Fruit fly (Drosophila melanogaster) whole organism, embryonic: ENCODE data around the gene CG15353.

Experiments used
- Blimp-1 ChIP-seq: fragments of 200-800 bp; sonication (Bioruptor generic); optimal IDR thresholded peaks from 3 replicates; lab custom pipeline; 2018; ENCODE audit warnings: missing biosample characterization, missing genetic modification characterization, mild to moderate bottlenecking, moderate library complexity, missing genetic modification reagents
- CG10366 ChIP-seq: fragments of 200-800 bp; sonication (Bioruptor generic); IDR thresholded peaks from 2 replicates; pipeline ENCODE4 v1.3.6; 2022; ENCODE audit warnings: missing biosample characterization, missing genetic modification characterization
- CG10431 ChIP-seq: fragments of 200-800 bp; sonication (Bioruptor generic); optimal IDR thresholded peaks from 3 replicates; lab custom pipeline; 2018; ENCODE audit warnings: missing biosample characterization, mild to moderate bottlenecking, missing genetic modification characterization
- CG10654 ChIP-seq: fragments of 200-800 bp; sonication (Bioruptor generic); optimal IDR thresholded peaks from 2 replicates; lab custom pipeline; 2016; ENCODE audit warnings: missing biosample characterization, missing genetic modification characterization
- CG11093 ChIP-seq: fragments of 200-800 bp; sonication (Bioruptor generic); IDR thresholded peaks from 3 replicates; pipeline ENCODE4 v1.3.6; 2022; ENCODE audit warnings: missing biosample characterization, missing genetic modification characterization
- CG12219 ChIP-seq: fragments of 200-800 bp; sonication (Bioruptor generic); optimal IDR thresholded peaks from 3 replicates; lab custom pipeline; 2018; ENCODE audit warnings: missing biosample characterization, mild to moderate bottlenecking, missing genetic modification characterization
- CG12391 ChIP-seq: fragments of 200-800 bp; sonication (Bioruptor generic); optimal IDR thresholded peaks from 3 replicates; lab custom pipeline; 2018; ENCODE audit warnings: missing biosample characterization, mild to moderate bottlenecking, missing genetic modification characterization, moderate library complexity
- CG13624 ChIP-seq: fragments of 200-800 bp; sonication (Bioruptor generic); optimal IDR thresholded peaks from 2 replicates; lab custom pipeline; 2016; ENCODE audit warnings: missing biosample characterization, missing genetic modification characterization
- CG13775 ChIP-seq: fragments of 200-800 bp; sonication (Bioruptor generic); optimal IDR thresholded peaks from 3 replicates; lab custom pipeline; 2017; ENCODE audit warnings: missing biosample characterization, mild to moderate bottlenecking, missing genetic modification characterization
- CG2116 ChIP-seq: fragments of 200-800 bp; sonication (Bioruptor generic); optimal IDR thresholded peaks from 3 replicates; lab custom pipeline; 2018; ENCODE audit warnings: missing biosample characterization, mild to moderate bottlenecking, missing genetic modification characterization
- CG34376 ChIP-seq: fragments of 200-800 bp; sonication (Bioruptor generic); optimal IDR thresholded peaks from 2 replicates; lab custom pipeline; 2018; ENCODE audit warnings: missing biosample characterization, mild to moderate bottlenecking, missing genetic modification characterization
- CG4707 ChIP-seq: fragments of 200-800 bp; sonication (Bioruptor generic); optimal IDR thresholded peaks from 2 replicates; lab custom pipeline; 2018; ENCODE audit warnings: missing biosample characterization, mild to moderate bottlenecking, missing genetic modification characterization, moderate library complexity
- CG6689 ChIP-seq: fragments of 200-800 bp; sonication (Bioruptor generic); IDR thresholded peaks from 2 replicates; pipeline ENCODE4 v1.3.6; 2022; ENCODE audit warnings: missing biosample characterization, missing genetic modification characterization
- CG7786 ChIP-seq: fragments of 200-800 bp; sonication (Bioruptor generic); optimal IDR thresholded peaks from 2 replicates; lab custom pipeline; 2016; ENCODE audit warnings: missing biosample characterization, missing genetic modification characterization
- CG9437 ChIP-seq: fragments of 200-800 bp; sonication (Bioruptor generic); optimal IDR thresholded peaks from 2 replicates; lab custom pipeline; 2018; ENCODE audit warnings: missing biosample characterization, mild to moderate bottlenecking, missing genetic modification characterization
- CG9876 ChIP-seq: fragments of 200-800 bp; sonication (Bioruptor generic); optimal IDR thresholded peaks from 2 replicates; lab custom pipeline; 2016; ENCODE audit warnings: missing biosample characterization, missing genetic modification characterization
- CTCF ChIP-seq: fragments of 200-800 bp; sonication (Bioruptor generic); optimal IDR thresholded peaks from 2 replicates; lab custom pipeline; 2017; ENCODE audit warnings: missing biosample characterization, mild to moderate bottlenecking, missing genetic modification characterization, moderate library complexity
- Gsc ChIP-seq: fragments of 200-800 bp; sonication (Bioruptor generic); IDR thresholded peaks from 2 replicates; pipeline ENCODE4 v1.3.6; 2022; ENCODE audit warnings: missing biosample characterization, missing genetic modification characterization
- HLHmδ ChIP-seq: fragments of 200-800 bp; sonication (Bioruptor generic); optimal IDR thresholded peaks from 2 replicates; lab custom pipeline; 2018; ENCODE audit warnings: missing biosample characterization, mild to moderate bottlenecking, missing genetic modification characterization, moderate library complexity
- Hmr ChIP-seq: fragments of 200-800 bp; sonication (Bioruptor generic); optimal IDR thresholded peaks from 3 replicates; lab custom pipeline; 2017; ENCODE audit warnings: mild to moderate bottlenecking, missing biosample characterization, missing genetic modification reagents, missing genetic modification characterization
- NfI ChIP-seq: fragments of 200-800 bp; sonication (Bioruptor generic); optimal IDR thresholded peaks from 3 replicates; lab custom pipeline; 2018; ENCODE audit warnings: missing biosample characterization, mild to moderate bottlenecking, missing genetic modification characterization, moderate library complexity
- Rx ChIP-seq: fragments of 200-800 bp; sonication (Bioruptor generic); IDR thresholded peaks from 2 replicates; pipeline ENCODE4 v1.3.6; 2022; ENCODE audit warnings: missing biosample characterization, missing genetic modification characterization
- Sry-δ ChIP-seq: fragments of 200-800 bp; sonication (Bioruptor generic); optimal IDR thresholded peaks from 2 replicates; lab custom pipeline; 2016; ENCODE audit warnings: missing biosample characterization, missing genetic modification characterization
- Ssrp ChIP-seq: fragments of 200-800 bp; sonication (Bioruptor generic); optimal IDR thresholded peaks from 2 replicates; lab custom pipeline; 2018; ENCODE audit warnings: missing biosample characterization, mild to moderate bottlenecking, missing genetic modification characterization, moderate library complexity
- ac ChIP-seq: fragments of 200-800 bp; sonication (Bioruptor generic); optimal IDR thresholded peaks from 3 replicates; lab custom pipeline; 2017; ENCODE audit warnings: missing biosample characterization, mild to moderate bottlenecking, missing genetic modification characterization
- aop ChIP-seq: fragments of 200-800 bp; sonication (Bioruptor generic); IDR thresholded peaks from 2 replicates; pipeline ENCODE4 v1.3.6; 2022; ENCODE audit warnings: missing biosample characterization, missing genetic modification characterization
- ara ChIP-seq: fragments of 200-800 bp; sonication (Bioruptor generic); IDR thresholded peaks from 2 replicates; pipeline ENCODE4 v1.3.6; 2022; ENCODE audit warnings: missing biosample characterization, missing genetic modification characterization
- bcd ChIP-seq: fragments of 200-800 bp; sonication (Bioruptor generic); optimal IDR thresholded peaks from 2 replicates; lab custom pipeline; 2017; ENCODE audit warnings: missing biosample characterization, mild to moderate bottlenecking, missing genetic modification characterization
- crp ChIP-seq, 2 experiments: fragments of 200-800 bp; sonication (Bioruptor generic); optimal IDR thresholded peaks; 2 replicates in 1 of 2; 3 replicates in 1 of 2; lab custom pipeline; 2017; ENCODE audit warnings: missing biosample characterization in 2 of 2, missing genetic modification characterization in 2 of 2, mild to moderate bottlenecking in 1 of 2, moderate library complexity in 1 of 2
- dpn ChIP-seq, 2 experiments: fragments of 200-800 bp; sonication (Bioruptor generic); optimal IDR thresholded peaks; 3 replicates each; lab custom pipeline; 2016; ENCODE audit warnings: missing biosample characterization in 2 of 2, missing genetic modification characterization in 2 of 2
- ems ChIP-seq: fragments of 200-800 bp; sonication (Bioruptor generic); optimal IDR thresholded peaks from 3 replicates; lab custom pipeline; 2016; ENCODE audit warnings: missing biosample characterization, missing genetic modification characterization
- ewg ChIP-seq: fragments of 200-800 bp; sonication (Bioruptor generic); optimal IDR thresholded peaks from 3 replicates; lab custom pipeline; 2017; ENCODE audit warnings: mild to moderate bottlenecking, missing biosample characterization, missing genetic modification reagents, missing genetic modification characterization
- grau ChIP-seq: fragments of 200-800 bp; optimal IDR thresholded peaks from 3 replicates; lab custom pipeline; 2019; ENCODE audit warnings: missing biosample characterization, mild to moderate bottlenecking, missing genetic modification characterization, moderate library complexity
- gro ChIP-seq: fragments of 200-800 bp; sonication (Bioruptor generic); optimal IDR thresholded peaks from 2 replicates; lab custom pipeline; 2016; ENCODE audit warnings: missing biosample characterization, missing genetic modification characterization
- ind ChIP-seq: fragments of 200-800 bp; sonication (Bioruptor generic); optimal IDR thresholded peaks from 3 replicates; lab custom pipeline; 2016; ENCODE audit warnings: missing biosample characterization, missing genetic modification characterization
- jigr1 ChIP-seq: fragments of 200-800 bp; sonication (Bioruptor generic); IDR thresholded peaks from 3 replicates; pipeline ENCODE4 v1.3.6; 2022; ENCODE audit warnings: missing biosample characterization, missing genetic modification characterization
- jing ChIP-seq: fragments of 200-800 bp; sonication (Bioruptor generic); optimal IDR thresholded peaks from 2 replicates; lab custom pipeline; 2018; ENCODE audit warnings: missing biosample characterization, mild to moderate bottlenecking, missing genetic modification characterization
- knrl ChIP-seq: fragments of 200-800 bp; sonication (Bioruptor generic); IDR thresholded peaks from 3 replicates; pipeline ENCODE4 v1.3.6; 2022; ENCODE audit warnings: missing biosample characterization, missing genetic modification characterization; ENCODE audit not compliant: partially characterized antibody
- lmd ChIP-seq: fragments of 200-800 bp; sonication (Bioruptor generic); IDR thresholded peaks from 2 replicates; pipeline ENCODE4 v1.3.6; 2022; ENCODE audit warnings: missing biosample characterization, missing genetic modification characterization
- phol ChIP-seq: fragments of 200-800 bp; sonication (Bioruptor generic); optimal IDR thresholded peaks from 3 replicates; lab custom pipeline; 2018; ENCODE audit warnings: missing biosample characterization, mild to moderate bottlenecking, missing genetic modification characterization, moderate library complexity
- pum ChIP-seq: fragments of 200-800 bp; sonication (Bioruptor generic); optimal IDR thresholded peaks from 2 replicates; lab custom pipeline; 2016; ENCODE audit warnings: missing biosample characterization, missing genetic modification characterization
- pzg ChIP-seq: fragments of 200-800 bp; sonication (Bioruptor generic); optimal IDR thresholded peaks from 3 replicates; lab custom pipeline; 2018; ENCODE audit warnings: missing biosample characterization, mild to moderate bottlenecking, missing genetic modification characterization, moderate library complexity
- salm ChIP-seq: fragments of 200-800 bp; sonication (Bioruptor generic); optimal IDR thresholded peaks from 2 replicates; lab custom pipeline; 2018; ENCODE audit warnings: missing biosample characterization, mild to moderate bottlenecking, missing genetic modification characterization
- sens-2 ChIP-seq: fragments of 200-800 bp; sonication (Bioruptor generic); IDR thresholded peaks from 2 replicates; pipeline ENCODE4 v1.3.6; 2022; ENCODE audit warnings: missing biosample characterization, missing genetic modification characterization
- sisA ChIP-seq: fragments of 200-800 bp; sonication (Bioruptor generic); IDR thresholded peaks from 2 replicates; pipeline ENCODE4 v1.3.6; 2022; ENCODE audit warnings: missing biosample characterization, missing genetic modification characterization
- stwl ChIP-seq: fragments of 200-800 bp; sonication (Bioruptor generic); optimal IDR thresholded peaks from 3 replicates; lab custom pipeline; 2018; ENCODE audit warnings: missing biosample characterization, mild to moderate bottlenecking, missing genetic modification characterization, moderate library complexity
- tgo ChIP-seq: fragments of 200-800 bp; sonication (Bioruptor generic); IDR thresholded peaks from 3 replicates; pipeline ENCODE4 v1.3.6; 2022; ENCODE audit warnings: missing biosample characterization, missing genetic modification characterization
- tio ChIP-seq: fragments of 200-800 bp; sonication (Bioruptor generic); optimal IDR thresholded peaks from 2 replicates; lab custom pipeline; 2017; ENCODE audit warnings: missing biosample characterization, missing genetic modification characterization, inconsistent platforms
- trh ChIP-seq: fragments of 200-800 bp; sonication (Bioruptor generic); optimal IDR thresholded peaks from 2 replicates; lab custom pipeline; 2016; ENCODE audit warnings: missing biosample characterization, missing genetic modification characterization
- tup ChIP-seq: fragments of 200-800 bp; sonication (Bioruptor generic); optimal IDR thresholded peaks from 2 replicates; lab custom pipeline; 2016; ENCODE audit warnings: missing biosample characterization, mild to moderate bottlenecking, missing genetic modification characterization, moderate library complexity
- usp ChIP-seq: fragments of >200 bp; optimal IDR thresholded peaks from 2 replicates; lab custom pipeline; 2017; ENCODE audit warnings: missing biosample characterization, missing genetic modification characterization

CG15353 gene

DNA sequence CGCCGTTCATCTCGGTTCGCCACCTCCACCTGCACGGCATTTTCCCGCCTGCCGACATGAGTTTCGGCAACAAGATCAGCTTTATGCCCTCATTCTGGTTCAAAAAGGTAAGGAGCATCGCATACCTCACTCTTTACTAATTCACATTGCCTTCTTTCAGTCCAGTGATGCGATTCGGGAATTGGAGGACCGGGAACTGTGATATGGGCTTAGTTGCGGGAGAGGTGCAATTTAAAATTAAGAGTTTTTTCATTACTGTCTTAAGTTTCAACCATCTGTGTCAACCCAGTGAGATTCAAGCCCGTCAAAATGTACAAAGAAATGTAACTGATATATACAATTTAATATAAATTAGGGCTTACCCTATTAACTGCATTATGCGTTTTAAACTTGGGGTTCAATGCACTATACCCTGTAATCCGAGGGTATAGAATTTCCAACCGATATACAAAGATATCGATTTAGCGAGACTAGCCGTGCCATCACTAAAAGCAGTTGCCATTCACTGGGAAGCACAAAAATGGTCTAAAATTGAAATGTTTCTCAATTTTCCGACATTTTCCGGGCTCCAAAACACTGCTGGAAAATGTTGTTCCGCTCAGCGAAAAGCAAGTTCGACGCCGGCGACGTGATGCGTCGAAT lies 25.1 kb downstream of the CG15353 start, which contains the start of gene CG7289 (continued):
- TF ChIP-seq CG9437 (no peak), CG12391 (tag; lab: Kevin White, UChicago) (no peak), stwl (peak; percentile 75), Sry-δ (GFP tag; lab: Kevin White, UChicago) (peak; percentile 85), Hmr (GFP tag; lab: Kevin White, UChicago) (no peak), CTCF (GFP tag; lab: Kevin White, UChicago) (no peak), Gsc (no peak), sisA (GFP tag; lab: Robert Waterston, UW) (no peak), NfI (no peak), CG10431 (no peak), pum (GFP tag; lab: Kevin White, UChicago) (no peak), ac (GFP tag; lab: Kevin White, UChicago) (no peak), tio (GFP tag; lab: Kevin White, UChicago) (no peak), jing (GFP tag; lab: Kevin White, UChicago) (no peak), ems (no peak), CG10654 (GFP tag; lab: Kevin White, UChicago) (no peak), Ssrp (tag; lab: Kevin White, UChicago) (no peak), jigr1 (no peak), CG9876 (GFP tag; lab: Kevin White, UChicago) (no peak), tgo (GFP tag; lab: Robert Waterston, UW) (no peak), usp (GFP tag; lab: Kevin White, UChicago) (no peak), phol (tag; lab: Kevin White, UChicago) (peak; percentile 15), CG11093 (GFP tag; lab: Robert Waterston, UW) (no peak), lmd (GFP tag; lab: Robert Waterston, UW) (no peak), HLHmδ (GFP tag; lab: Kevin White, UChicago) (no peak), Blimp-1 (GFP tag; lab: Kevin White, UChicago) (no peak), salm (tag; lab: Kevin White, UChicago) (no peak), aop (GFP tag; lab: Robert Waterston, UW) (no peak), ewg (GFP tag; lab: Kevin White, UChicago) (no peak), grau (tag; lab: Kevin White, UChicago) (no peak), CG7786 (GFP tag; lab: Kevin White, UChicago) (peak; percentile 20), Rx (GFP tag; lab: Robert Waterston, UW) (no peak), CG34376 (GFP tag; lab: Kevin White, UChicago) (no peak), tup (GFP tag; lab: Kevin White, UChicago) (no peak), CG2116 (GFP tag; lab: Kevin White, UChicago) (peak; percentile 46), sens-2 (no peak), bcd (no peak), CG6689 (GFP tag; lab: Robert Waterston, UW) (no peak), gro (GFP tag; lab: Kevin White, UChicago) (peak; percentile 10), ind (GFP tag; lab: Kevin White, UChicago) (no peak), CG12219 (GFP tag; lab: Kevin White, UChicago) (no peak), CG10366 (no peak), CG4707 (GFP tag; lab: Kevin White, UChicago) (no peak), knrl (GFP tag; lab: Robert Waterston, UW) (peak; percentile 54; the same call in 2 of the 3 replicates), trh (GFP tag; lab: Kevin White, UChicago) (no peak), dpn (GFP tag; optimal IDR thresholded peaks at IDR 0.05; lab: Kevin White, UChicago) (peak in 1 of 2 experiments; percentile 28), crp (GFP tag; optimal IDR thresholded peaks at IDR 0.05; lab: Kevin White, UChicago) (no peak), CG13624 (GFP tag; lab: Kevin White, UChicago) (no peak), pzg (GFP tag; lab: Kevin White, UChicago) (peak; percentile 55), ara (GFP tag; lab: Robert Waterston, UW) (0 out of 2 replicates have a peak, but pooled peaks have one; percentile 24), CG13775 (GFP tag; lab: Kevin White, UChicago) (no peak)
